Worm (Caenorhabditis elegans) whole organism, L1 larva: ENCODE results near the gene ins-34.

Source experiments
- aha-1 ChIP-seq: fragments of 150-350 bp; optimal IDR thresholded peaks from 2 replicates; lab custom pipeline; 2014; ENCODE audit warnings: missing biosample characterization, missing genetic modification characterization
- ceh-82 ChIP-seq, 3 experiments: fragments of 150-350 bp in 1 of 3; sonication (generic microtip) in 2 of 3; optimal IDR thresholded peaks; 2 replicates each; lab custom pipeline; 2014 to 2017; ENCODE audit warnings: missing biosample characterization in 3 of 3, missing genetic modification characterization in 3 of 3
- ces-1 ChIP-seq: fragments of 150-350 bp; optimal IDR thresholded peaks from 2 replicates; lab custom pipeline; 2014; ENCODE audit warnings: missing biosample characterization, missing genetic modification reagents, missing genetic modification characterization
- elt-2 ChIP-seq: sonication (generic microtip); optimal IDR thresholded peaks from 2 replicates; lab custom pipeline; 2016; ENCODE audit warnings: missing genetic modification characterization, mild to moderate bottlenecking, inconsistent platforms, missing compliant biosample characterization, missing genetic modification reagents
- lin-39 ChIP-seq: fragments of 150-350 bp; optimal IDR thresholded peaks from 2 replicates; lab custom pipeline; 2014; ENCODE audit warnings: missing biosample characterization, missing genetic modification reagents, missing genetic modification characterization
- lir-3 ChIP-seq: sonication (generic microtip); optimal IDR thresholded peaks from 2 replicates; lab custom pipeline; 2016; ENCODE audit warnings: mild to moderate bottlenecking, missing genetic modification characterization, moderate library complexity, missing compliant biosample characterization; ENCODE audit not compliant: poor library complexity
- mep-1 ChIP-seq: fragments of 150-350 bp; optimal IDR thresholded peaks from 2 replicates; lab custom pipeline; 2014; ENCODE audit warnings: missing biosample characterization, missing genetic modification characterization
- nhr-19 ChIP-seq: fragments of 200-800 bp; sonication (Bioruptor generic); conservative IDR thresholded peaks from 2 replicates; pipeline ENCODE4 v1.3.6; 2022; ENCODE audit warnings: missing genetic modification characterization, missing compliant biosample characterization
- nhr-20 ChIP-seq: sonication (generic microtip); optimal IDR thresholded peaks from 2 replicates; lab custom pipeline; 2016; ENCODE audit warnings: mild to moderate bottlenecking, missing genetic modification characterization, missing compliant biosample characterization
- nhr-237 ChIP-seq: fragments of 150-350 bp; optimal IDR thresholded peaks from 2 replicates; lab custom pipeline; 2014; ENCODE audit warnings: missing biosample characterization, missing genetic modification characterization
- skn-1 ChIP-seq: fragments of 150-350 bp; optimal IDR thresholded peaks from 2 replicates; lab custom pipeline; 2014; ENCODE audit warnings: missing biosample characterization, missing genetic modification characterization
- zip-4 ChIP-seq: fragments of 200-800 bp; sonication (Bioruptor generic); optimal IDR thresholded peaks from 2 replicates; lab custom pipeline; 2018; ENCODE audit warnings: mild to moderate bottlenecking, missing genetic modification characterization, moderate library complexity, missing compliant biosample characterization

- TF ChIP-seq skn-1 (tag; lab: Kevin White, UChicago) (no peak), nhr-19 (GFP tag; lab: Robert Waterston, UW) (no peak), ces-1 (GFP tag; lab: Kevin White, UChicago) (no peak), elt-2 (tag; lab: Kevin White, UChicago) (no peak), ceh-82 (tag; optimal IDR thresholded peaks at IDR 0.05; lab: Kevin White, UChicago) (no peak), nhr-20 (tag; lab: Kevin White, UChicago) (no peak), mep-1 (tag; lab: Kevin White, UChicago) (no peak), aha-1 (no peak), lir-3 (tag; lab: Kevin White, UChicago) (no peak), zip-4 (GFP tag; lab: Kevin White, UChicago) (no peak), nhr-237 (tag; lab: Kevin White, UChicago) (no peak), lin-39 (tag; lab: Kevin White, UChicago) (no peak)
Observed at ce11 chrIV:14119327-14119726, 13.0 kb downstream of the ins-34 start.
